Worm (Caenorhabditis elegans): ENCODE measurements around the gene Y48A6B.9.

Gene Y48A6B.9

ce11 chrIII:11066691-11067090 lies 33.7 kb downstream of the Y48A6B.9 start (continued):
- peak; percentile 87 for TF ChIP-seq mes-2 (tag; optimal IDR thresholded peaks at IDR 0.05; ENCODE audit: poor library complexity, severe bottlenecking)
- peak; percentile 89 for TF ChIP-seq dmd-8 (GFP tag; IDR thresholded peaks at IDR 0.05)
- TF ChIP-seq attf-4 (tag; optimal IDR thresholded peaks at IDR 0.05): no peak
- peak; percentile 42 to 87 for TF ChIP-seq lsy-2 (tag; optimal IDR thresholded peaks at IDR 0.05)
- TF ChIP-seq aly-2 (tag; optimal IDR thresholded peaks at IDR 0.05): no peak
- TF ChIP-seq cey-2 (tag; optimal IDR thresholded peaks at IDR 0.05; ENCODE audit: borderline replicate concordance, insufficient read depth): no peak
- no peak for TF ChIP-seq pqm-1 (tag; optimal IDR thresholded peaks at IDR 0.05)
- peak; percentile 5 for TF ChIP-seq nhr-28 (tag; optimal IDR thresholded peaks at IDR 0.05)
- TF ChIP-seq Y105C5A.15 (GFP tag; IDR thresholded peaks at IDR 0.05): peak; percentile 88; the same call in 1 of the 2 replicates
- TF ChIP-seq dpl-1 (GFP tag; optimal IDR thresholded peaks at IDR 0.05): peak; percentile 72
- TF ChIP-seq ceh-28 (tag; optimal IDR thresholded peaks at IDR 0.05): no peak
- peak in 1 of 2 experiments; percentile 3 for TF ChIP-seq mdl-1 (tag; optimal IDR thresholded peaks at IDR 0.05)
- peak; percentile 90 for TF ChIP-seq madf-9 (GFP tag; conservative IDR thresholded peaks at IDR 0.05)
- peak; percentile 85 for TF ChIP-seq dmd-6 (GFP tag; IDR thresholded peaks at IDR 0.05)
- TF ChIP-seq ama-1 (optimal IDR thresholded peaks at IDR 0.05): peak; percentile 56
- TF ChIP-seq ceh-32 (tag; optimal IDR thresholded peaks at IDR 0.05; ENCODE audit: poor library complexity): no peak
- TF ChIP-seq lim-7 (GFP tag; IDR thresholded peaks at IDR 0.05): peak; percentile 89
- no peak; the same call in 1 of the 2 replicates for TF ChIP-seq F44E2.7 (GFP tag; IDR thresholded peaks at IDR 0.05)
- TF ChIP-seq ZK337.2 (GFP tag; IDR thresholded peaks at IDR 0.05): peak; percentile 75
- peak; percentile 96 for TF ChIP-seq hmg-1.1 (GFP tag; IDR thresholded peaks at IDR 0.05)
- TF ChIP-seq dve-1 (tag; optimal IDR thresholded peaks at IDR 0.05; ENCODE audit: insufficient read depth): peak; percentile 79
- peak; percentile 86 for TF ChIP-seq F37D6.2 (tag; optimal IDR thresholded peaks at IDR 0.05)
- TF ChIP-seq nhr-111 (GFP tag; optimal IDR thresholded peaks at IDR 0.05): no peak

DNA sequence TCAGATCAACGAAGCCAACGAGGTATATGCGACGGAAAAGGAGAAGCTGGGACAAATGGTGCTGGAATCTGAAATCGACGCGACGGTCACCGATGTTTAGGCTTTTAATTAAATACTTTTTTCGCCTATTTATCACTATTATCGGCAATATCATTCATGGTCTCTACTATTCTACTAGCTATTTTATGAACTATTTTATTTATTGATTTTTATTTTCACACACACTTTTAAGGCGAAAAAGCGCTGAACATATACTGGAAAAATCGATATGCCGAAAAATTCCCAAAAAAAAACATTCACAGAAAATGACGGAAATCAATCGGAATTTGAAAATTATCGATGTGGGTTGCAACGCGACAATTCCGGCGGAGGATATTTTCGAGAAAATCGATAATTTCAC lies 35.6 kb downstream of the Y48A6B.9 start, which contains the start of gene W09D6.1:
Gene W09D6.1, plus strand, starts transcription at position 301 of the 400 bp plus-strand sequence.
- TF ChIP-seq gei-8 (GFP tag; optimal IDR thresholded peaks at IDR 0.05): no peak
- TF ChIP-seq lin-1 (GFP tag; IDR thresholded peaks at IDR 0.05): no peak
- no peak for TF ChIP-seq hlh-11 (tag; optimal IDR thresholded peaks at IDR 0.05)
- TF ChIP-seq hlh-30 (tag; optimal IDR thresholded peaks at IDR 0.05; ENCODE audit: insufficient read depth): no peak
- TF ChIP-seq mdt-29 (GFP tag; IDR thresholded peaks at IDR 0.05): no peak
- TF ChIP-seq pqm-1 (tag; optimal IDR thresholded peaks at IDR 0.05): no peak
- no peak for TF ChIP-seq zip-2 (tag; optimal IDR thresholded peaks at IDR 0.05)
- no peak for TF ChIP-seq unc-62 (GFP tag; optimal IDR thresholded peaks at IDR 0.05 in 1 of 2)
- no peak for TF ChIP-seq unc-62 (tag; optimal IDR thresholded peaks at IDR 0.05)
- no peak for TF ChIP-seq nhr-102 (tag; optimal IDR thresholded peaks at IDR 0.05)
- TF ChIP-seq nhr-41 (GFP tag; IDR thresholded peaks at IDR 0.05): no peak
- TF ChIP-seq nhr-10 (tag; optimal IDR thresholded peaks at IDR 0.05): no peak
- no peak for TF ChIP-seq php-3 (GFP tag; IDR thresholded peaks at IDR 0.05)
- no peak for TF ChIP-seq tra-1 (GFP tag; IDR thresholded peaks at IDR 0.05)
- TF ChIP-seq T20F7.1 (GFP tag; optimal IDR thresholded peaks at IDR 0.05): no peak

- no peak for TF ChIP-seq unc-39 (tag; optimal IDR thresholded peaks at IDR 0.05)
- TF ChIP-seq ceh-28 (tag; optimal IDR thresholded peaks at IDR 0.05): peak; percentile 92
These were observed 36.3 kb downstream of the Y48A6B.9 start for ce11 chrIII:11069265-11069664.
